Worm (Caenorhabditis elegans) whole organism, mixed stage, embryonic: Measurements from ENCODE around the gene ckb-2.

Experiments used
- nhr-237 ChIP-seq: fragments of 150-350 bp; optimal IDR thresholded peaks from 2 replicates; lab custom pipeline; 2014; ENCODE audit warnings: missing biosample characterization, missing genetic modification characterization
- nhr-28 ChIP-seq: fragments of 150-350 bp; optimal IDR thresholded peaks from 2 replicates; lab custom pipeline; 2014; ENCODE audit warnings: missing biosample characterization, missing genetic modification characterization
- pha-4 ChIP-seq: fragments of 150-350 bp; optimal IDR thresholded peaks from 2 replicates; lab custom pipeline; 2018; ENCODE audit warnings: missing biosample characterization, missing genetic modification reagents, missing genetic modification characterization
- snpc-4 ChIP-seq: fragments of 150-350 bp; optimal IDR thresholded peaks from 2 replicates; lab custom pipeline; 2014; ENCODE audit warnings: missing biosample characterization, missing genetic modification characterization
- unc-39 ChIP-seq: fragments of 150-350 bp; optimal IDR thresholded peaks from 2 replicates; lab custom pipeline; 2014; ENCODE audit warnings: missing biosample characterization, missing genetic modification characterization

- TF ChIP-seq pha-4 (tag; lab: Kevin White, UChicago) (no peak), snpc-4 (tag; lab: Kevin White, UChicago) (no peak), nhr-237 (tag; lab: Kevin White, UChicago) (no peak), nhr-28 (no peak), unc-39 (tag; lab: Kevin White, UChicago) (no peak)
Measured at ce11 chrIII:4323859-4324258, 43.9 kb upstream of the ckb-2 start, which contains the start of gene H38K22.9.
